Fruit fly (Drosophila melanogaster): Measurements from ENCODE around the gene tal-2A.

DNA sequence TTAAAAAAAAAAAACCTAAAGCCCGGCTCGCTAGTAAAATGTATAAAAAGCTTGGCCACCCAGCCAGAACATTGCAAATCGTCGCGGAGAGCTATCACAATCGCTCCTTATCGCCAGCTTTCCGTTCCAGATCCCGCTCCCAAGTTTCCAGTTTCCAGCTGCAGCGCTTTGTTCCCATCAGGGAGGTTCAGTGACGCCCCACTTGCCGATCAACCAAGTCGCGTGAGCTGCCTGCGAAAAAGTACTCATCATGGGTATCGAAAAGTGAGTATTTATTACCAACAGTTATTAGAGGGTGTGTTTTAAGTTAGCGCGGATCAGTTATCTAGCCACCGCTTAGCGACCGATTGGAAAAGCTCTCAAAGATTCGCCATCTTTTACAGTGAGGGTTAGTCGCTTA, 30.3 kb upstream of the tal-2A start:
- TF ChIP-seq CG9948 (tag; optimal IDR thresholded peaks at IDR 0.05) (no peak), rn (GFP tag; IDR thresholded peaks at IDR 0.05) (no peak), Ets98B (GFP tag; IDR thresholded peaks at IDR 0.05) (no peak), Pif1B (GFP tag; optimal IDR thresholded peaks at IDR 0.05) (no peak), CG4496 (GFP tag; IDR thresholded peaks at IDR 0.05) (0 out of 3 replicates have a peak, but pooled peaks have one; percentile 47), CG34367 (tag; optimal IDR thresholded peaks at IDR 0.05) (no peak), EcR (GFP tag; optimal IDR thresholded peaks at IDR 0.05) (peak; percentile 62), CG13204 (GFP tag; optimal IDR thresholded peaks at IDR 0.05) (no peak), CG8301 (tag; optimal IDR thresholded peaks at IDR 0.05) (no peak), CG15710 (tag; optimal IDR thresholded peaks at IDR 0.05) (no peak), D1 (tag; optimal IDR thresholded peaks at IDR 0.05) (no peak)

Measured in whole organism, pupa.